Worm (Caenorhabditis elegans): Measurements from ENCODE around the gene C17G10.6.

- TF ChIP-seq dao-5 (tag; optimal IDR thresholded peaks at IDR 0.05): no peak
- TF ChIP-seq him-1 (tag; optimal IDR thresholded peaks at IDR 0.05): no peak
- no peak for TF ChIP-seq W03F9.2 (tag; optimal IDR thresholded peaks at IDR 0.05)
These were observed 13.4 kb downstream of the C17G10.6 start, which contains the start of gene C17G10.13 for ce11 chrII:5589690-5590089.
